Worm (Caenorhabditis elegans) whole organism, late embryonic: ENCODE measurements around the gene slc-25A26.
A peak's percentile ranks its signal among the peaks of the same experiment; 100 is the strongest.

Experiments
- C38D4.7 ChIP-seq: fragments of 200-800 bp; sonication (Bioruptor generic); optimal IDR thresholded peaks from 2 replicates; lab custom pipeline; 2018; ENCODE audit warnings: mild to moderate bottlenecking, missing genetic modification characterization, moderate library complexity, missing compliant biosample characterization
- ahr-1 ChIP-seq: sonication (generic microtip); optimal IDR thresholded peaks from 2 replicates; lab custom pipeline; 2016; ENCODE audit warnings: missing genetic modification characterization, missing compliant biosample characterization
- ceh-19 ChIP-seq: fragments of 200-800 bp; sonication (Bioruptor generic); optimal IDR thresholded peaks from 2 replicates; lab custom pipeline; 2018; ENCODE audit warnings: mild to moderate bottlenecking, missing genetic modification characterization, missing compliant biosample characterization
- ceh-2 ChIP-seq: sonication (generic microtip); optimal IDR thresholded peaks from 2 replicates; lab custom pipeline; 2016; ENCODE audit warnings: missing genotype, missing genetic modification characterization, missing compliant biosample characterization
- ceh-22 ChIP-seq: sonication (generic microtip); optimal IDR thresholded peaks from 2 replicates; lab custom pipeline; 2017; ENCODE audit warnings: missing biosample characterization, missing genetic modification characterization
- ceh-24 ChIP-seq: sonication (generic microtip); optimal IDR thresholded peaks from 2 replicates; lab custom pipeline; 2016; ENCODE audit warnings: mild to moderate bottlenecking, missing genetic modification characterization, missing compliant biosample characterization
- ceh-30 ChIP-seq: fragments of 150-350 bp; optimal IDR thresholded peaks from 2 replicates; lab custom pipeline; 2014; ENCODE audit warnings: missing biosample characterization, missing genetic modification characterization
- ceh-31 ChIP-seq: sonication (generic microtip); optimal IDR thresholded peaks from 2 replicates; lab custom pipeline; 2016; ENCODE audit warnings: missing genetic modification characterization, missing compliant biosample characterization
- ceh-48 ChIP-seq: sonication (generic microtip); optimal IDR thresholded peaks from 2 replicates; lab custom pipeline; 2016; ENCODE audit warnings: missing genetic modification characterization, inconsistent platforms, missing compliant biosample characterization
- ceh-6 ChIP-seq: fragments of 200-800 bp; sonication (Bioruptor generic); optimal IDR thresholded peaks from 2 replicates; lab custom pipeline; 2018; ENCODE audit warnings: mild to moderate bottlenecking, missing genetic modification characterization, missing compliant biosample characterization
- ceh-9 ChIP-seq: sonication (generic microtip); optimal IDR thresholded peaks from 2 replicates; lab custom pipeline; 2016; ENCODE audit warnings: mild to moderate bottlenecking, missing genetic modification characterization, inconsistent platforms, missing compliant biosample characterization
- che-1 ChIP-seq: sonication (generic microtip); optimal IDR thresholded peaks from 2 replicates; lab custom pipeline; 2016; ENCODE audit warnings: mild to moderate bottlenecking, missing genetic modification characterization, missing compliant biosample characterization
- dmd-4 ChIP-seq: sonication (generic microtip); optimal IDR thresholded peaks from 2 replicates; lab custom pipeline; 2016; ENCODE audit warnings: borderline replicate concordance, missing genetic modification characterization, missing compliant biosample characterization
- elt-2 ChIP-seq: sonication (generic microtip); optimal IDR thresholded peaks from 2 replicates; lab custom pipeline; 2016; ENCODE audit warnings: missing genetic modification reagents, missing genetic modification characterization, missing compliant biosample characterization
- ets-4 ChIP-seq: sonication (generic microtip); optimal IDR thresholded peaks from 2 replicates; lab custom pipeline; 2016; ENCODE audit warnings: missing genetic modification characterization, missing compliant biosample characterization
- eyg-1 ChIP-seq: sonication (generic microtip); optimal IDR thresholded peaks from 2 replicates; lab custom pipeline; 2016; ENCODE audit warnings: missing genotype, missing genetic modification characterization, missing compliant biosample characterization
- fkh-10 ChIP-seq: fragments of 150-350 bp; optimal IDR thresholded peaks from 2 replicates; lab custom pipeline; 2014; ENCODE audit warnings: missing biosample characterization, missing genetic modification reagents, missing genetic modification characterization
- fkh-6 ChIP-seq: sonication (generic microtip); optimal IDR thresholded peaks from 2 replicates; lab custom pipeline; 2016; ENCODE audit warnings: missing genetic modification characterization, missing compliant biosample characterization
- gmeb-2 ChIP-seq: sonication (generic microtip); optimal IDR thresholded peaks from 2 replicates; lab custom pipeline; 2016; ENCODE audit warnings: missing genetic modification characterization, inconsistent platforms, missing compliant biosample characterization
- hlh-13 ChIP-seq: fragments of 200-800 bp; sonication (Bioruptor generic); optimal IDR thresholded peaks from 2 replicates; lab custom pipeline; 2018; ENCODE audit warnings: mild to moderate bottlenecking, missing genetic modification characterization, missing compliant biosample characterization
- hlh-15 ChIP-seq: sonication (generic microtip); optimal IDR thresholded peaks from 2 replicates; lab custom pipeline; 2016; ENCODE audit warnings: missing genetic modification characterization, missing compliant biosample characterization
- hlh-30 ChIP-seq: sonication (generic microtip); optimal IDR thresholded peaks from 2 replicates; lab custom pipeline; 2017; ENCODE audit warnings: antibody characterized with exemption, missing genetic modification characterization, missing compliant biosample characterization; ENCODE audit not compliant: insufficient read depth
- hlh-6 ChIP-seq: sonication (generic microtip); optimal IDR thresholded peaks from 2 replicates; lab custom pipeline; 2016; ENCODE audit warnings: missing genotype, missing genetic modification characterization, missing compliant biosample characterization
- hlh-8 ChIP-seq: sonication (generic microtip); optimal IDR thresholded peaks from 2 replicates; lab custom pipeline; 2016; ENCODE audit warnings: missing genotype, missing genetic modification characterization, missing compliant biosample characterization
- lim-6 ChIP-seq: sonication (generic microtip); optimal IDR thresholded peaks from 2 replicates; lab custom pipeline; 2016; ENCODE audit warnings: missing genetic modification characterization, missing compliant biosample characterization
- lin-11 ChIP-seq: fragments of 200-800 bp; sonication (Bioruptor generic); optimal IDR thresholded peaks from 2 replicates; lab custom pipeline; 2018; ENCODE audit warnings: mild to moderate bottlenecking, missing genetic modification characterization, missing compliant biosample characterization
- mec-3 ChIP-seq: sonication (generic microtip); optimal IDR thresholded peaks from 2 replicates; lab custom pipeline; 2016; ENCODE audit warnings: borderline replicate concordance, missing genetic modification characterization, missing compliant biosample characterization
- nfya-1 ChIP-seq: sonication (generic microtip); optimal IDR thresholded peaks from 2 replicates; lab custom pipeline; 2017; ENCODE audit warnings: missing genetic modification characterization, mild to moderate bottlenecking, missing compliant biosample characterization, antibody characterized with exemption, moderate library complexity
- nhr-232 ChIP-seq: sonication (generic microtip); optimal IDR thresholded peaks from 2 replicates; lab custom pipeline; 2016; ENCODE audit warnings: missing genetic modification characterization, missing compliant biosample characterization
- npax-4 ChIP-seq: sonication (generic microtip); optimal IDR thresholded peaks from 2 replicates; lab custom pipeline; 2016; ENCODE audit warnings: missing genetic modification characterization, missing compliant biosample characterization
- pag-3 ChIP-seq: sonication (generic microtip); optimal IDR thresholded peaks from 2 replicates; lab custom pipeline; 2016; ENCODE audit warnings: missing compliant biosample characterization, missing genetic modification characterization, borderline replicate concordance
- pha-4 ChIP-seq: fragments of 150-350 bp; optimal IDR thresholded peaks from 2 replicates; lab custom pipeline; 2018; ENCODE audit warnings: missing biosample characterization, missing genetic modification reagents, missing genetic modification characterization
- pqm-1 ChIP-seq: sonication (generic microtip); optimal IDR thresholded peaks from 2 replicates; lab custom pipeline; 2016; ENCODE audit warnings: missing genetic modification characterization, missing compliant biosample characterization
- pros-1 ChIP-seq: fragments of 150-350 bp; optimal IDR thresholded peaks from 2 replicates; lab custom pipeline; 2014; ENCODE audit warnings: missing biosample characterization, missing genetic modification reagents, missing genetic modification characterization
- rnt-1 ChIP-seq: sonication (generic microtip); optimal IDR thresholded peaks from 2 replicates; lab custom pipeline; 2016; ENCODE audit warnings: missing genetic modification characterization, missing compliant biosample characterization
- sox-4 ChIP-seq: sonication (generic microtip); optimal IDR thresholded peaks from 2 replicates; lab custom pipeline; 2017; ENCODE audit warnings: mild to moderate bottlenecking, missing genetic modification characterization, inconsistent platforms, missing compliant biosample characterization
- syd-9 ChIP-seq: sonication (generic microtip); optimal IDR thresholded peaks from 2 replicates; lab custom pipeline; 2016; ENCODE audit warnings: mild to moderate bottlenecking, missing genetic modification characterization, moderate library complexity, missing compliant biosample characterization
- tbx-2 ChIP-seq: sonication (generic microtip); optimal IDR thresholded peaks from 2 replicates; lab custom pipeline; 2016; ENCODE audit warnings: missing genetic modification characterization, missing compliant biosample characterization
- tbx-7 ChIP-seq: sonication (generic microtip); optimal IDR thresholded peaks from 2 replicates; lab custom pipeline; 2016; ENCODE audit warnings: missing genotype, missing genetic modification characterization, missing compliant biosample characterization
- unc-3 ChIP-seq, 2 experiments: fragments of 200-800 bp in 1 of 2; sonication (Bioruptor generic) in 1 of 2; sonication (generic microtip) in 1 of 2; conservative IDR thresholded peaks in 1 of 2; optimal IDR thresholded peaks in 1 of 2; 2 replicates each; pipeline versions ENCODE4 v1.3.6 to Lab custom; 2016 to 2022; ENCODE audit warnings: missing compliant biosample characterization in 2 of 2, missing genetic modification characterization in 2 of 2, missing genetic modification reagents in 1 of 2
- unc-42 ChIP-seq: sonication (generic microtip); optimal IDR thresholded peaks from 2 replicates; lab custom pipeline; 2016; ENCODE audit warnings: missing genotype, missing genetic modification characterization, missing compliant biosample characterization
- unc-55 ChIP-seq: sonication (generic microtip); optimal IDR thresholded peaks from 2 replicates; lab custom pipeline; 2017; ENCODE audit warnings: missing biosample characterization, missing genetic modification reagents, missing genetic modification characterization
- unc-86 ChIP-seq: sonication (generic microtip); optimal IDR thresholded peaks from 2 replicates; lab custom pipeline; 2016; ENCODE audit warnings: missing genetic modification characterization, missing compliant biosample characterization
- zip-5 ChIP-seq: sonication (generic microtip); optimal IDR thresholded peaks from 2 replicates; lab custom pipeline; 2016; ENCODE audit warnings: missing genetic modification characterization, missing compliant biosample characterization
- ztf-16 ChIP-seq: sonication (generic microtip); optimal IDR thresholded peaks from 2 replicates; lab custom pipeline; 2017; ENCODE audit warnings: missing genetic modification characterization, missing compliant biosample characterization

slc-25A26 gene

DNA sequence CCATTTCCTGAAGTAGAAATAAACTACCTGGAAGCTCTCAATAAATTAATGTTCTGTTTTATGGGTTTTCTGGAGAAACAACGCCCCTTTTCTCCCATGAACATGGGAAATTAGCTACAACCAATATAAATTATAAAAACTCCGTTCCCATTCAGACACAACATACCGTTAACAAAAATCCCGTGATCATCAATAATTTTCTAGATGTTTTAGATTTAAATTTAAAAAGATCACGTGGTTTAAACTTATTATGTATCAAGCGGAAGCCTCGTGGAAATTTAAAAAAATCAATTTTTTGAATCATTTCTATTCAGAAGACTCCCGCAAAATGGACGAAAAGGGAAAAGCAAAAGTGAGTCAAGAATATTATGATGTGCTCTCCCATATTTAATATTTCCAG is 35.6 kb downstream of the slc-25A26 start, which contains the start of gene C53B4.2:
Gene C53B4.2, plus strand, starts transcription at position 301 of the 400 bp plus-strand sequence.
- TF ChIP-seq ceh-19 (GFP tag; lab: Kevin White, UChicago) (no peak), ceh-6 (no peak), unc-3 (GFP tag; conservative IDR thresholded peaks at IDR 0.05; lab: Robert Waterston, UW) (no peak), unc-3 (tag; optimal IDR thresholded peaks at IDR 0.05; lab: Kevin White, UChicago) (no peak), pha-4 (tag; lab: Kevin White, UChicago) (no peak), gmeb-2 (tag; lab: Kevin White, UChicago) (no peak), hlh-30 (tag; lab: Kevin White, UChicago) (peak; percentile 17), unc-86 (no peak), ceh-31 (tag; lab: Kevin White, UChicago) (no peak)

DNA sequence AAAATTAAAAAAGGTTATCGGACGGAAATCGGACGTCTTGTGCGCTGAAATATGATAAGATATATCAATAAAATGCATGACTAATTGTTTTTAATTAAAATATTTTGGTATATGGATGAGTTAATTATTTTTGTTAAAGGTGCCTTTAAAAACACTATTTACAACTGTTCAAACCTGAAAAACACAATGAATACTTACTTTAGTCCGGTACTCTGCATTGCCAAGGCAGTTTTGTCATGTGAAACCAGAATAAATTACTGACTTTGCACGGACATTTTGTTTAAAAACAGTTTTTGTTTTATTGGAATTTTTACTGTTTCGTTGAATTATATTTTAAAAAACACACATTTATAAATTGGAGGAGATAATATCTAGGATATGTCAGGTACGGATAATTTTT is 37.7 kb downstream of the slc-25A26 start, which contains the start of gene suex-2:
Gene suex-2, plus strand, starts transcription at position 301 of the 400 bp plus-strand sequence.
- TF ChIP-seq npax-4 (no peak), ceh-9 (tag; lab: Kevin White, UChicago) (no peak), ceh-22 (tag; lab: Kevin White, UChicago) (no peak), hlh-15 (tag; lab: Kevin White, UChicago) (no peak), zip-5 (tag; lab: Kevin White, UChicago) (no peak), lim-6 (tag; lab: Kevin White, UChicago) (no peak), ceh-30 (tag; lab: Kevin White, UChicago) (no peak), ceh-48 (no peak), sox-4 (tag; lab: Kevin White, UChicago) (no peak), hlh-13 (GFP tag; lab: Kevin White, UChicago) (no peak), pros-1 (tag; lab: Kevin White, UChicago) (no peak), che-1 (no peak), syd-9 (no peak), eyg-1 (tag; lab: Kevin White, UChicago) (no peak), pqm-1 (tag; lab: Kevin White, UChicago) (no peak), tbx-2 (tag; lab: Kevin White, UChicago) (no peak), ahr-1 (tag; lab: Kevin White, UChicago) (no peak), hlh-8 (no peak)

- peak; percentile 93 for TF ChIP-seq ceh-31 (tag; lab: Kevin White, UChicago)
- TF ChIP-seq nfya-1 (tag; lab: Kevin White, UChicago) = no peak
- TF ChIP-seq unc-42 (tag; lab: Kevin White, UChicago) = peak; percentile 14
- peak; percentile 70 for TF ChIP-seq fkh-6
- no peak for TF ChIP-seq pag-3 (tag; lab: Kevin White, UChicago)
- peak; percentile 18 for TF ChIP-seq unc-86
- TF ChIP-seq mec-3 (tag; lab: Kevin White, UChicago) = no peak
- TF ChIP-seq lin-11 (tag; lab: Kevin White, UChicago) = no peak
- no peak for TF ChIP-seq npax-4
- peak; percentile 83 for TF ChIP-seq hlh-8
- TF ChIP-seq tbx-7 (tag; lab: Kevin White, UChicago) = peak; percentile 96
- TF ChIP-seq pqm-1 (tag; lab: Kevin White, UChicago) = no peak
- peak; percentile 89 for TF ChIP-seq zip-5 (tag; lab: Kevin White, UChicago)
- TF ChIP-seq eyg-1 (tag; lab: Kevin White, UChicago) = no peak
- TF ChIP-seq tbx-2 (tag; lab: Kevin White, UChicago) = peak; percentile 87
- TF ChIP-seq C38D4.7 (GFP tag; lab: Kevin White, UChicago) = no peak
- peak; percentile 9 for TF ChIP-seq ahr-1 (tag; lab: Kevin White, UChicago)
- TF ChIP-seq ceh-19 (GFP tag; lab: Kevin White, UChicago) = no peak
- peak; percentile 75 for TF ChIP-seq lim-6 (tag; lab: Kevin White, UChicago)
- no peak for TF ChIP-seq dmd-4
- peak; percentile 94 for TF ChIP-seq ceh-2 (tag; lab: Kevin White, UChicago)
- peak; percentile 89 for TF ChIP-seq ets-4 (tag; lab: Kevin White, UChicago)
- no peak for TF ChIP-seq fkh-10 (GFP tag; lab: Kevin White, UChicago)
- TF ChIP-seq hlh-6 (tag; lab: Kevin White, UChicago) = no peak
- no peak for TF ChIP-seq ceh-24 (tag; lab: Kevin White, UChicago)
- TF ChIP-seq ztf-16 (tag; lab: Kevin White, UChicago) = peak; percentile 43
- TF ChIP-seq hlh-15 (tag; lab: Kevin White, UChicago) = no peak
- no peak for TF ChIP-seq gmeb-2 (tag; lab: Kevin White, UChicago)
- no peak for TF ChIP-seq hlh-13 (GFP tag; lab: Kevin White, UChicago)
- no peak for TF ChIP-seq ceh-48
- no peak for TF ChIP-seq elt-2
- TF ChIP-seq unc-55 (GFP tag; lab: Kevin White, UChicago) = no peak
- no peak for TF ChIP-seq nhr-232
- no peak for TF ChIP-seq pros-1 (tag; lab: Kevin White, UChicago)
- TF ChIP-seq rnt-1 (tag; lab: Kevin White, UChicago) = peak; percentile 83
Observed at ce11 chrIV:8973249-8973958, 43.2 kb downstream of the slc-25A26 start, which contains the start of gene C53B4.3. Gene C53B4.3, minus strand, starts transcription at chrIV:8973712.
